Worm (Caenorhabditis elegans) whole organism, young adult: Measurements from ENCODE around the gene catp-4.

Experiments
- B0035.1 ChIP-seq: sonication (generic microtip); optimal IDR thresholded peaks from 2 replicates; lab custom pipeline; 2016; ENCODE audit warnings: missing genetic modification characterization, mild to moderate bottlenecking, missing compliant biosample characterization, missing genotype, missing genetic modification reagents
- B0336.3 ChIP-seq: fragments of 200-800 bp; sonication (Bioruptor generic); IDR thresholded peaks from 2 replicates; pipeline ENCODE4 v1.3.6; 2022; ENCODE audit warnings: missing genetic modification characterization, missing compliant biosample characterization
- D2030.7 ChIP-seq: fragments of 200-800 bp; sonication (Bioruptor generic); IDR thresholded peaks from 2 replicates; pipeline ENCODE4 v1.3.6; 2022; ENCODE audit warnings: missing genetic modification reagents, missing genetic modification characterization, missing compliant biosample characterization
- F10E7.11 ChIP-seq: sonication (generic microtip); optimal IDR thresholded peaks from 2 replicates; lab custom pipeline; 2017; ENCODE audit warnings: mild to moderate bottlenecking, missing genetic modification characterization, moderate library complexity, missing compliant biosample characterization
- F23B12.7 ChIP-seq: sonication (generic microtip); optimal IDR thresholded peaks from 2 replicates; lab custom pipeline; 2017; ENCODE audit warnings: missing genetic modification characterization, mild to moderate bottlenecking, missing compliant biosample characterization, antibody characterized with exemption, moderate library complexity; ENCODE audit not compliant: insufficient read depth
- F52B5.7 ChIP-seq: sonication (generic microtip); optimal IDR thresholded peaks from 2 replicates; lab custom pipeline; 2016; ENCODE audit warnings: mild to moderate bottlenecking, missing genetic modification characterization, missing compliant biosample characterization
- K11D2.4 ChIP-seq: fragments of 200-800 bp; sonication (Bioruptor generic); IDR thresholded peaks from 2 replicates; pipeline ENCODE4 v1.3.6; 2022; ENCODE audit warnings: missing genetic modification reagents, missing genetic modification characterization, missing compliant biosample characterization
- K12H6.12 ChIP-seq: fragments of 200-800 bp; sonication (Bioruptor generic); optimal IDR thresholded peaks from 2 replicates; lab custom pipeline; 2018; ENCODE audit warnings: mild to moderate bottlenecking, missing genetic modification characterization, missing compliant biosample characterization
- T07F8.4 ChIP-seq: sonication (generic microtip); optimal IDR thresholded peaks from 2 replicates; lab custom pipeline; 2016; ENCODE audit warnings: mild to moderate bottlenecking, missing genetic modification characterization, moderate library complexity, missing compliant biosample characterization
- Y53G8AR.9 ChIP-seq: fragments of 200-800 bp; sonication (Bioruptor generic); conservative IDR thresholded peaks from 2 replicates; pipeline ENCODE4 v1.3.6; 2022; ENCODE audit warnings: missing genetic modification reagents, missing genetic modification characterization, missing compliant biosample characterization
- ZK185.1 ChIP-seq: sonication (generic microtip); optimal IDR thresholded peaks from 2 replicates; lab custom pipeline; 2016; ENCODE audit warnings: mild to moderate bottlenecking, missing genetic modification characterization, missing compliant biosample characterization; ENCODE audit not compliant: poor library complexity, severe bottlenecking
- aptf-3 ChIP-seq: fragments of 200-800 bp; sonication (Bioruptor generic); IDR thresholded peaks from 2 replicates; pipeline ENCODE4 v1.3.6; 2022; ENCODE audit warnings: missing genetic modification characterization, missing compliant biosample characterization
- atf-7 ChIP-seq: sonication (generic microtip); optimal IDR thresholded peaks from 2 replicates; lab custom pipeline; 2017; ENCODE audit warnings: mild to moderate bottlenecking, missing genetic modification characterization, missing compliant biosample characterization
- athp-1 ChIP-seq: sonication (generic microtip); optimal IDR thresholded peaks from 2 replicates; lab custom pipeline; 2017; ENCODE audit warnings: mild to moderate bottlenecking, missing genetic modification characterization, missing compliant biosample characterization
- attf-5 ChIP-seq: fragments of 200-800 bp; sonication (Bioruptor generic); optimal IDR thresholded peaks from 2 replicates; lab custom pipeline; 2018; ENCODE audit warnings: mild to moderate bottlenecking, missing genetic modification characterization, missing compliant biosample characterization
- bed-1 ChIP-seq: fragments of 200-800 bp; sonication (Bioruptor generic); IDR thresholded peaks from 2 replicates; pipeline ENCODE4 v1.3.6; 2022; ENCODE audit warnings: missing genetic modification reagents, missing genetic modification characterization, missing compliant biosample characterization
- ccch-3 ChIP-seq: fragments of 200-800 bp; sonication (Bioruptor generic); optimal IDR thresholded peaks from 2 replicates; lab custom pipeline; 2018; ENCODE audit warnings: mild to moderate bottlenecking, missing genetic modification characterization, missing compliant biosample characterization
- cebp-1 ChIP-seq, 2 experiments: fragments of 200-800 bp in 1 of 2; sonication (Bioruptor generic) in 1 of 2; sonication (generic microtip) in 1 of 2; IDR thresholded peaks in 1 of 2; optimal IDR thresholded peaks in 1 of 2; 2 replicates each; pipeline versions ENCODE4 v1.3.6 to Lab custom; 2017 to 2022; ENCODE audit warnings: missing compliant biosample characterization in 2 of 2, missing genetic modification characterization in 2 of 2, mild to moderate bottlenecking in 1 of 2, missing genetic modification reagents in 1 of 2, moderate library complexity in 1 of 2
- ceh-91 ChIP-seq: fragments of 200-800 bp; sonication (Bioruptor generic); IDR thresholded peaks from 2 replicates; pipeline ENCODE4 v1.3.6; 2022; ENCODE audit warnings: missing genetic modification reagents, missing genetic modification characterization, missing compliant biosample characterization
- chd-7 ChIP-seq: sonication (generic microtip); optimal IDR thresholded peaks from 2 replicates; lab custom pipeline; 2016; ENCODE audit warnings: mild to moderate bottlenecking, missing genetic modification characterization, moderate library complexity, missing compliant biosample characterization
- dpff-1 ChIP-seq: sonication (generic microtip); optimal IDR thresholded peaks from 2 replicates; lab custom pipeline; 2017; ENCODE audit warnings: mild to moderate bottlenecking, missing genetic modification characterization, missing compliant biosample characterization
- hmg-1.2 ChIP-seq: fragments of 200-800 bp; sonication (Bioruptor generic); IDR thresholded peaks from 2 replicates; pipeline ENCODE4 v1.3.6; 2022; ENCODE audit warnings: missing genetic modification reagents, missing genetic modification characterization, missing compliant biosample characterization
- hrde-1 ChIP-seq: sonication (generic microtip); optimal IDR thresholded peaks from 2 replicates; lab custom pipeline; 2016; ENCODE audit warnings: missing genetic modification characterization, mild to moderate bottlenecking, missing compliant biosample characterization, moderate library complexity, missing genotype, missing genetic modification reagents, borderline replicate concordance
- hsf-1 ChIP-seq: fragments of 200-800 bp; sonication (Bioruptor generic); IDR thresholded peaks from 2 replicates; pipeline ENCODE4 v1.3.6; 2022; ENCODE audit warnings: missing genetic modification reagents, missing genetic modification characterization, missing compliant biosample characterization
- let-526 ChIP-seq: fragments of 200-800 bp; sonication (Bioruptor generic); IDR thresholded peaks from 2 replicates; pipeline ENCODE4 v1.3.6; 2022; ENCODE audit warnings: missing genetic modification reagents, missing genetic modification characterization, missing compliant biosample characterization
- let-607 ChIP-seq, 2 experiments: fragments of 200-800 bp in 1 of 2; sonication (Bioruptor generic) in 1 of 2; sonication (generic microtip) in 1 of 2; optimal IDR thresholded peaks; 2 replicates each; lab custom pipeline; 2016 to 2018; ENCODE audit warnings: mild to moderate bottlenecking in 2 of 2, missing compliant biosample characterization in 2 of 2, missing genetic modification characterization in 2 of 2, moderate library complexity in 2 of 2, missing genotype in 1 of 2
- lin-54 ChIP-seq: fragments of 200-800 bp; sonication (Bioruptor generic); optimal IDR thresholded peaks from 2 replicates; lab custom pipeline; 2018; ENCODE audit warnings: mild to moderate bottlenecking, missing genetic modification characterization, missing compliant biosample characterization
- lsl-1 ChIP-seq: fragments of 200-800 bp; sonication (Bioruptor generic); optimal IDR thresholded peaks from 2 replicates; lab custom pipeline; 2018; ENCODE audit warnings: mild to moderate bottlenecking, missing genetic modification characterization, moderate library complexity, missing compliant biosample characterization
- madf-3 ChIP-seq: fragments of 200-800 bp; sonication (Bioruptor generic); IDR thresholded peaks from 2 replicates; pipeline ENCODE4 v1.3.6; 2022; ENCODE audit warnings: missing genetic modification reagents, missing genetic modification characterization, missing compliant biosample characterization
- madf-8 ChIP-seq: fragments of 200-800 bp; sonication (Bioruptor generic); conservative IDR thresholded peaks from 2 replicates; pipeline ENCODE4 v1.3.6; 2022; ENCODE audit warnings: missing genetic modification reagents, missing genetic modification characterization, missing compliant biosample characterization
- mel-28 ChIP-seq: sonication (generic microtip); optimal IDR thresholded peaks from 2 replicates; lab custom pipeline; 2016; ENCODE audit warnings: borderline replicate concordance, mild to moderate bottlenecking, missing genetic modification characterization, missing compliant biosample characterization
- nfya-1 ChIP-seq: sonication (generic microtip); optimal IDR thresholded peaks from 2 replicates; lab custom pipeline; 2017; ENCODE audit warnings: antibody characterized with exemption, missing compliant biosample characterization, missing genetic modification characterization, borderline replicate concordance; ENCODE audit not compliant: insufficient read depth
- nfyb-1 ChIP-seq: fragments of 200-800 bp; sonication (Bioruptor generic); IDR thresholded peaks from 2 replicates; pipeline ENCODE4 v1.3.6; 2022; ENCODE audit warnings: missing genetic modification reagents, missing genetic modification characterization, missing compliant biosample characterization
- nhr-80 ChIP-seq: sonication (generic microtip); optimal IDR thresholded peaks from 2 replicates; lab custom pipeline; 2016; ENCODE audit warnings: missing genetic modification characterization, missing compliant biosample characterization
- repo-1 ChIP-seq: sonication (generic microtip); optimal IDR thresholded peaks from 2 replicates; lab custom pipeline; 2017; ENCODE audit warnings: mild to moderate bottlenecking, missing genetic modification characterization, missing compliant biosample characterization
- sea-2 ChIP-seq: fragments of 200-800 bp; sonication (Bioruptor generic); IDR thresholded peaks from 2 replicates; pipeline ENCODE4 v1.3.6; 2022; ENCODE audit warnings: missing genetic modification characterization, missing compliant biosample characterization
- snpc-1.1 ChIP-seq: sonication (generic microtip); optimal IDR thresholded peaks from 2 replicates; lab custom pipeline; 2017; ENCODE audit warnings: missing genetic modification characterization, mild to moderate bottlenecking, missing compliant biosample characterization, antibody characterized with exemption, moderate library complexity, missing genotype, missing genetic modification reagents; ENCODE audit not compliant: insufficient read depth
- snpc-3.4 ChIP-seq: sonication (generic microtip); optimal IDR thresholded peaks from 2 replicates; lab custom pipeline; 2017; ENCODE audit warnings: missing genetic modification characterization, mild to moderate bottlenecking, missing compliant biosample characterization, antibody characterized with exemption, moderate library complexity, missing genotype, missing genetic modification reagents
- snpc-4 ChIP-seq, 5 experiments: fragments of 150-350 bp in 1 of 5; sonication (generic microtip) in 4 of 5; optimal IDR thresholded peaks; 2 replicates each; lab custom pipeline; 2014 to 2018; ENCODE audit warnings: missing genetic modification characterization in 5 of 5, missing biosample characterization in 3 of 5, antibody characterized with exemption in 2 of 5, mild to moderate bottlenecking in 2 of 5, missing compliant biosample characterization in 2 of 5, missing genotype in 2 of 5, moderate library complexity in 2 of 5, missing genetic modification reagents in 1 of 5
- somi-1 ChIP-seq: fragments of 200-800 bp; sonication (Bioruptor generic); optimal IDR thresholded peaks from 2 replicates; lab custom pipeline; 2018; ENCODE audit warnings: mild to moderate bottlenecking, missing genetic modification characterization, missing compliant biosample characterization
- tbp1 ChIP-seq: fragments of 200-800 bp; sonication (Bioruptor generic); optimal IDR thresholded peaks from 2 replicates; lab custom pipeline; 2018; ENCODE audit warnings: mild to moderate bottlenecking, missing genetic modification characterization, missing compliant biosample characterization
- tlf-1 ChIP-seq: fragments of 200-800 bp; sonication (Bioruptor generic); optimal IDR thresholded peaks from 2 replicates; lab custom pipeline; 2018; ENCODE audit warnings: mild to moderate bottlenecking, missing genetic modification characterization, missing compliant biosample characterization
- zfh-2 ChIP-seq: fragments of 200-800 bp; sonication (Bioruptor generic); conservative IDR thresholded peaks from 2 replicates; pipeline ENCODE4 v1.3.6; 2022; ENCODE audit warnings: missing genetic modification reagents, missing genetic modification characterization, missing compliant biosample characterization
- ztf-26 ChIP-seq: sonication (generic microtip); optimal IDR thresholded peaks from 2 replicates; lab custom pipeline; 2017; ENCODE audit warnings: missing genetic modification characterization, missing compliant biosample characterization

The catp-4 gene

ce11 chrII:14598367-14598766, 5.0 kb downstream of the catp-4 start:
- no peak for TF ChIP-seq F10E7.11 (tag; lab: Kevin White, UChicago)
- TF ChIP-seq hmg-1.2 (GFP tag; lab: Robert Waterston, UW), result peak; percentile 16; the same call in 1 of the 2 replicates
- TF ChIP-seq K12H6.12 (tag; lab: Kevin White, UChicago), result peak; percentile 30
- no peak for TF ChIP-seq aptf-3 (GFP tag; lab: Robert Waterston, UW)
- peak; percentile 4 for TF ChIP-seq attf-5
- TF ChIP-seq tbp1 (GFP tag; lab: Kevin White, UChicago), result peak; percentile 52
- TF ChIP-seq bed-1 (GFP tag; lab: Robert Waterston, UW), result no peak
- no peak for TF ChIP-seq hrde-1
- TF ChIP-seq mel-28 (tag; lab: Kevin White, UChicago), result no peak
- peak; percentile 54; the same call in 1 of the 2 replicates for TF ChIP-seq nfyb-1 (GFP tag; lab: Robert Waterston, UW)
- peak; percentile 28 for TF ChIP-seq somi-1
- TF ChIP-seq ccch-3 (GFP tag; lab: Kevin White, UChicago), result no peak
- TF ChIP-seq lin-54 (GFP tag; lab: Kevin White, UChicago), result peak; percentile 40
- no peak for TF ChIP-seq snpc-1.1 (tag; lab: Kevin White, UChicago)
- peak; percentile 36 for TF ChIP-seq nhr-80 (tag; lab: Kevin White, UChicago)
- TF ChIP-seq hsf-1 (GFP tag; lab: Robert Waterston, UW), result peak; percentile 83
- TF ChIP-seq B0035.1, result no peak
- TF ChIP-seq madf-8, result no peak
- no peak for TF ChIP-seq F52B5.7 (tag; lab: Kevin White, UChicago)
- no peak for TF ChIP-seq snpc-4 (GFP tag; optimal IDR thresholded peaks at IDR 0.05; lab: Kevin White, UChicago)
- TF ChIP-seq snpc-4 (tag; optimal IDR thresholded peaks at IDR 0.05; lab: Kevin White, UChicago), result peak in 1 of 4 experiments; percentile 17
- TF ChIP-seq atf-7 (tag; lab: Kevin White, UChicago), result peak; percentile 66
- no peak for TF ChIP-seq cebp-1 (GFP tag; IDR thresholded peaks at IDR 0.05; lab: Robert Waterston, UW)
- peak; percentile 63 for TF ChIP-seq cebp-1 (tag; optimal IDR thresholded peaks at IDR 0.05; lab: Kevin White, UChicago)
- TF ChIP-seq nfya-1 (tag; lab: Kevin White, UChicago), result no peak
- TF ChIP-seq madf-3 (GFP tag; lab: Robert Waterston, UW), result no peak
- no peak for TF ChIP-seq D2030.7 (GFP tag; lab: Robert Waterston, UW)
- TF ChIP-seq zfh-2 (GFP tag; lab: Robert Waterston, UW), result no peak
- TF ChIP-seq ceh-91 (GFP tag; lab: Robert Waterston, UW), result no peak
- TF ChIP-seq T07F8.4 (tag; lab: Kevin White, UChicago), result no peak
- TF ChIP-seq chd-7 (tag; lab: Kevin White, UChicago), result peak; percentile 46
- TF ChIP-seq B0336.3 (GFP tag; lab: Robert Waterston, UW), result peak; percentile 84
- peak; percentile 1 for TF ChIP-seq ztf-26 (tag; lab: Kevin White, UChicago)
- no peak for TF ChIP-seq dpff-1 (tag; lab: Kevin White, UChicago)
- no peak for TF ChIP-seq sea-2
- no peak for TF ChIP-seq repo-1 (tag; lab: Kevin White, UChicago)
- no peak for TF ChIP-seq Y53G8AR.9 (GFP tag; lab: Robert Waterston, UW)
- TF ChIP-seq ZK185.1 (tag; lab: Kevin White, UChicago), result peak; percentile 28
- TF ChIP-seq snpc-3.4 (tag; lab: Kevin White, UChicago), result no peak
- TF ChIP-seq let-607 (tag; optimal IDR thresholded peaks at IDR 0.05; lab: Kevin White, UChicago), result peak in 1 of 2 experiments; percentile 36
- TF ChIP-seq let-526 (GFP tag; lab: Robert Waterston, UW), result peak; percentile 31; the same call in 1 of the 2 replicates
- no peak for TF ChIP-seq lsl-1 (GFP tag; lab: Kevin White, UChicago)
- TF ChIP-seq tlf-1 (GFP tag; lab: Kevin White, UChicago), result peak; percentile 29
- no peak for TF ChIP-seq athp-1 (tag; lab: Kevin White, UChicago)
- TF ChIP-seq F23B12.7 (tag; lab: Kevin White, UChicago), result peak; percentile 6
- TF ChIP-seq K11D2.4 (GFP tag; lab: Robert Waterston, UW), result peak; percentile 54; the same call in 1 of the 2 replicates
